Worm (Caenorhabditis elegans): ENCODE measurements around the gene T10D4.15.
"Not testable (repeated sequence)": the region's sequence is repeated elsewhere in the genome, so short reads cannot be mapped to it uniquely, and the experiment has no call there.

Gene T10D4.15

DNA sequence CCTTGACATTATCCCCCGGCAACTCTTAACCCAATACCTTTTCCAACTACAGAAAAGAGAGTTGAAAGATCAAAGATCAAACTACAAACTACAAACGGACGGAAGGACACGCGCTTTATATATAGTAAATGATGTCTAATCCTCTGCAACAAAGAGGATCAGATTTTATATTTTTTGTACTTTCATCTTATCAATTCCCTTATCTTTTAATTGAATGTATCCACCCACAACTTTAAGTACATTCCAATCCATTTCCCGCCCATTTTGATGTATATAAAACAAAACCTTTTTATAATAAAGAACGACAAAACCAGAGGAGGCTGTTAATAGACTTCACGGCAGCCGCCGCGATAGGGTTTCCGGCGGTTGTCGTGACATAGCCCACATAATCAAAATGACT, 31.7 kb downstream of the T10D4.15 start, which contains the start of gene sri-40:
Gene sri-40, plus strand, starts transcription at position 301 of the 400 bp plus-strand sequence.
- not testable (repeated sequence) for TF ChIP-seq sox-4 (tag; optimal IDR thresholded peaks at IDR 0.05); ama-1 (optimal IDR thresholded peaks at IDR 0.05); nhr-12 (tag; optimal IDR thresholded peaks at IDR 0.05)

DNA sequence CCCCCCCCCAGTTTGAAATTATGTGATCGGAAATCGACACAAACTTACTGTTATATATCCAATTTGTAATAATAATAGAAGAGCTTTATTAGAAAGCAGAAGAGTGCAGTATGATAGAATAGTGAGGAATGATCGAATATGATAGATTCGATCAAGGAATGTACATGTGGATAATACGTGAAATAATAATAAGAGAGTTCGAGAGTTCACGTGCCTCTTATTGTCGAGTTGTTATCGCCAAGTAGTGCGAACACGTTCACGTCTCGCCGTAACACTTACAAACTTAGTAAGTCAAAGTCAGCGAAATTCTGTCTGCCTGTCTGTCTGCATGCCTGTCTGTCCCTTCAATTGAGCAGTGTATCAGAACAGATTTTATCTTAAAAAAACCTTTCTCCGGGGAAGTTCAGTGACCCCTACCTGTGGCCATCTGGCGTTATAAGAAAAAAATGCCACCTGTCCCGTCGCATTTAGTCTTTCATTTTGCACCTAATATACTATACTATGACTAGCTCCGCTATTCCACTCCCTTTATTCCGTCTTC, 37.4 kb downstream of the T10D4.15 start, which contains the start of the genes Y27F2A.6 and Y27F2A.8:
Gene Y27F2A.6, minus strand, starts transcription at position 101 of the 541 bp plus-strand sequence.
Gene Y27F2A.8, plus strand, starts transcription at position 491 of the 541 bp plus-strand sequence.
- not testable (repeated sequence) for TF ChIP-seq nhr-19 (GFP tag; conservative IDR thresholded peaks at IDR 0.05); ceh-8 (GFP tag; optimal IDR thresholded peaks at IDR 0.05); nhr-85 (tag)

DNA sequence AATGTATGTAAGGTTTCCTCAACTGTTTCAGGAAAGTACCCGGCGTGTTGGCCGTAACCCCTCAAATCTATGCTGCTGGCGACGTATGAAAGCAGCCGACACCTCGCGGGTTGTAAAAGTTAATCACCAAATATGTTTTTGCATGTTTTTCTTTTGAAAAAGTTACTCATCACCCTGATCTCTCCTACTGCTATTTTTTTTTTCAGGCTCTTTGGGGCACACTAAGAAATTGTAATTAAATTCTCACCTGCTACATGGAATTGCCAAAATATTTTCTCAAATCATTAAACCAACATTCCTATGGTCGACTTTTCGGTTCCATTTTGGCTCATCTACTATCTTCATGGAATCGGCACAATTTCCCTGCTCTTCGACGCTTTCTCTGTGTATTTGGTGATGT, 38.9 kb downstream of the T10D4.15 start, which contains the start of gene sri-78:
Gene sri-78, plus strand, starts transcription at position 301 of the 400 bp plus-strand sequence.
- not testable (repeated sequence) for TF ChIP-seq unc-130 (tag; optimal IDR thresholded peaks at IDR 0.05); snu-23 (GFP tag; optimal IDR thresholded peaks at IDR 0.05); lsy-2 (tag; optimal IDR thresholded peaks at IDR 0.05)

DNA sequence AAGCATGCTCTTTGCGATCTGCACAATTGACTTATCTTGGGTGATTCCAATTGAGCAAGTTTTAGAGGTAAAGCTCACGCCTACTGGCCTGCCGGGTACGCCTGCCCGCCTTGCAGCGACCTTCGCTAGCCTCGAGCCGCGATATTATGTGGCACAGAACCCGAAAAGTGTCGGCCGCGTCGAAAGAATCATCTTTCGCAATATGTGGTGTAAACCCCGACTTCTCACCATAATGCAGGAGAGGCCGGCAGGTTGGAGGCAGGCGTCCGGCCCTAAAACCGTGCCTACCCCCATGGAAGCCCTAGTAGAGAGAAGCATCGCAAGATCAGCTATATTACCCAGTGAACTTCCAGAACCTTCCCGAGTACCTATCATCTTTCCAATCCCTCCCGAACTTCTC, 39.9 kb downstream of the T10D4.15 start:
- TF ChIP-seq alr-1 (tag; optimal IDR thresholded peaks at IDR 0.05; ENCODE audit: borderline replicate concordance) (no peak), nhr-28 (tag; optimal IDR thresholded peaks at IDR 0.05) (no peak), ceh-63 (GFP tag; optimal IDR thresholded peaks at IDR 0.05) (no peak), ztf-11 (tag; optimal IDR thresholded peaks at IDR 0.05) (no peak)

DNA sequence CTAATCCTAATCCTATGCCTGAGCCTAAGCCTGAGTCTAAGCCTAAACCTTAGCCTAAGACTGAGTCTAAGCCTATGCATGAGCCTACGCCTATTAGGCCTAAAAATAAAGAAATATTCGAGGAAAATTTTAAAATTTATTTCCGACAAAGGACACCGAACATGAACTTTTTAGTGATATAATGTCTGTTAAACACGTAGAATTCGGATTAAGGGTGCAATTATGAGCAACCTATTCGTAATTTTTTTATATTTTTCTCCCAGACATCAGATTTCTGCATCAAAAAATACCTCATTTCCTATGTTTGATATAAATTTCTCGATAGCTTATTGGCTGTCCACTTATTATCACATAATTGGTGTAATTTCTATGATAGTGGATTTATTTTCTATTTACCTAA, 43.1 kb downstream of the T10D4.15 start, which contains the start of gene Y27F2A.11:
Gene Y27F2A.11, plus strand, starts transcription at position 301 of the 400 bp plus-strand sequence.
- not testable (repeated sequence) for TF ChIP-seq unc-98 (GFP tag; IDR thresholded peaks at IDR 0.05); ceh-82 (tag; optimal IDR thresholded peaks at IDR 0.05); nhr-28 (tag; optimal IDR thresholded peaks at IDR 0.05)

DNA sequence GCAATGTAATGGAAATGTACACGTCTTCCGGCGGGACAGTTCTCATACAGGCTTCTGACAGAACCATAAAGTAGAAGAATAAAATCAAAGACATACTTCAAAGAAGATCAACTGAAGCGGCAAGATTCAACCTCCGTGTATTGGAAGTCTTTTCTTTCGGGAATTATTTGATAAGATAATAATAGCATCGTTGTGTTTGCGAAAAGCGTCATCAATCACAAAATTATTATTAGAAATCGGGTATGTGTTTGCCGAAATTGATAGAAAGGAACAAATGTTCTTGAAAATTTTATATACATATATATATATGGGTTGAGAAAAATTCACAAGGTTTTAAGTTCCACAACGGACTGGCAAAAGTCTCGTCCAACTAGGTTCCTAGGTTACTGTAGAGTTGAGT, 45.6 kb downstream of the T10D4.15 start, which contains the start of gene Y27F2A.9:
Gene Y27F2A.9, minus strand, starts transcription at position 101 of the 400 bp plus-strand sequence.
- TF ChIP-seq lir-3 (tag; optimal IDR thresholded peaks at IDR 0.05; ENCODE audit: poor library complexity); nhr-85 (tag); tbx-2 (tag; optimal IDR thresholded peaks at IDR 0.05): not testable (repeated sequence)

DNA sequence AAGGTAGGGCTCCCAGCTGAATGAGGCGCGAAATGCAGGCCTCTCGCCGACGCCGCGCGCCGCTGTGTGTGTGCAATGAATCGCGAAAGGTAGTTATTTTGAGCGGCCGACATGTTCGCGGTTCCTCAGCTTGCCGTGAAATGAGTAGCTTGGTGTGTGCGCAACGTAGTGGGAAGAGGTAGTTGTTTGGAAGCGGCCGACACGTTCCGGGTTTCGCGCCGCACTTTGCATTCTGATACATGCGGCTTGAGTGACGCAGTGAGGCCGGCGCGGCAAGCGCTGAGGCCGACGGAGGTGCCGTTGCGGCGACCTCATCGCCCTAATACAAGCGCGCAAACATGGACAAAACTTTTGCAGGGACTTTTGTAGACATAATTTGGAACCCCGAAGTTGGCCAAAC, 49.8 kb downstream of the T10D4.15 start:
- TF ChIP-seq ceh-82 (tag; optimal IDR thresholded peaks at IDR 0.05) (no peak), rnt-1 (tag; optimal IDR thresholded peaks at IDR 0.05) (no peak), nhr-20 (tag; optimal IDR thresholded peaks at IDR 0.05) (no peak), nhr-84 (tag; optimal IDR thresholded peaks at IDR 0.05) (no peak), ama-1 (optimal IDR thresholded peaks at IDR 0.05) (no peak), Y116A8C.19 (tag; optimal IDR thresholded peaks at IDR 0.05; ENCODE audit: borderline replicate concordance) (no peak), egl-13 (tag; optimal IDR thresholded peaks at IDR 0.05) (no peak), nhr-12 (tag; optimal IDR thresholded peaks at IDR 0.05) (no peak), lin-13 (GFP tag; optimal IDR thresholded peaks at IDR 0.05) (no peak), ces-1 (GFP tag; optimal IDR thresholded peaks at IDR 0.05) (no peak), F16B12.6 (tag; optimal IDR thresholded peaks at IDR 0.05) (no peak), aly-2 (tag; optimal IDR thresholded peaks at IDR 0.05) (no peak), nhr-19 (GFP tag; conservative IDR thresholded peaks at IDR 0.05) (no peak), irx-1 (tag; optimal IDR thresholded peaks at IDR 0.05) (no peak), lin-14 (GFP tag; optimal IDR thresholded peaks at IDR 0.05) (no peak)

Measured in whole organism, L1 larva.